Worm (Caenorhabditis elegans) whole organism, mixed stage, embryonic: ENCODE data around the gene nhr-213.
"Not testable (repeated sequence)": the region's sequence is repeated elsewhere in the genome, so short reads cannot be mapped to it uniquely, and the experiment has no call there.

Experiments used
- M03D4.4 ChIP-seq: sonication (generic microtip); optimal IDR thresholded peaks from 2 replicates; lab custom pipeline; 2017; ENCODE audit warnings: mild to moderate bottlenecking, missing genetic modification characterization, missing compliant biosample characterization
- bed-3 ChIP-seq: fragments of 200-800 bp; sonication (Bioruptor generic); optimal IDR thresholded peaks from 3 replicates; lab custom pipeline; 2018; ENCODE audit warnings: mild to moderate bottlenecking, missing genetic modification characterization, moderate library complexity, missing compliant biosample characterization
- blmp-1 ChIP-seq: fragments of 150-350 bp; optimal IDR thresholded peaks from 2 replicates; lab custom pipeline; 2014; ENCODE audit warnings: missing biosample characterization, missing genetic modification characterization
- ceh-39 ChIP-seq: fragments of 150-350 bp; optimal IDR thresholded peaks from 2 replicates; lab custom pipeline; 2014; ENCODE audit warnings: missing biosample characterization, missing genetic modification characterization
- ceh-43 ChIP-seq: fragments of 200-800 bp; sonication (Bioruptor generic); optimal IDR thresholded peaks from 2 replicates; lab custom pipeline; 2018; ENCODE audit warnings: mild to moderate bottlenecking, missing genetic modification characterization, moderate library complexity, missing compliant biosample characterization
- ceh-83 ChIP-seq: fragments of 200-800 bp; sonication (Bioruptor generic); optimal IDR thresholded peaks from 2 replicates; lab custom pipeline; 2018; ENCODE audit warnings: mild to moderate bottlenecking, missing genetic modification characterization, missing compliant biosample characterization
- cnd-1 ChIP-seq: fragments of 200-800 bp; sonication (Bioruptor generic); optimal IDR thresholded peaks from 2 replicates; lab custom pipeline; 2018; ENCODE audit warnings: mild to moderate bottlenecking, missing genetic modification characterization, missing compliant biosample characterization
- drap-1 ChIP-seq: fragments of 200-800 bp; sonication (Bioruptor generic); optimal IDR thresholded peaks from 3 replicates; lab custom pipeline; 2018; ENCODE audit warnings: mild to moderate bottlenecking, missing genetic modification characterization, missing compliant biosample characterization
- elt-1 ChIP-seq: sonication (generic microtip); optimal IDR thresholded peaks from 2 replicates; lab custom pipeline; 2017; ENCODE audit warnings: missing genetic modification characterization, mild to moderate bottlenecking, missing compliant biosample characterization, antibody characterized with exemption, moderate library complexity, borderline replicate concordance; ENCODE audit not compliant: insufficient read depth
- elt-3 ChIP-seq: fragments of 150-350 bp; optimal IDR thresholded peaks from 2 replicates; lab custom pipeline; 2014; ENCODE audit warnings: missing biosample characterization, missing genetic modification characterization
- flh-1 ChIP-seq: fragments of 200-800 bp; sonication (Bioruptor generic); optimal IDR thresholded peaks from 2 replicates; lab custom pipeline; 2018; ENCODE audit warnings: mild to moderate bottlenecking, missing genetic modification characterization, moderate library complexity, missing compliant biosample characterization
- ham-2 ChIP-seq: fragments of 200-800 bp; sonication (Bioruptor generic); optimal IDR thresholded peaks from 2 replicates; lab custom pipeline; 2018; ENCODE audit warnings: mild to moderate bottlenecking, missing genetic modification characterization, missing compliant biosample characterization
- lin-13 ChIP-seq: fragments of 150-350 bp; optimal IDR thresholded peaks from 2 replicates; lab custom pipeline; 2014; ENCODE audit warnings: missing biosample characterization, missing genetic modification characterization
- lin-32 ChIP-seq: fragments of 200-800 bp; sonication (Bioruptor generic); optimal IDR thresholded peaks from 2 replicates; lab custom pipeline; 2018; ENCODE audit warnings: mild to moderate bottlenecking, missing genetic modification characterization, missing compliant biosample characterization
- lsy-2 ChIP-seq: fragments of 150-350 bp; optimal IDR thresholded peaks from 2 replicates; lab custom pipeline; 2014; ENCODE audit warnings: missing biosample characterization, missing genetic modification characterization
- mab-5 ChIP-seq: fragments of 150-350 bp; optimal IDR thresholded peaks from 2 replicates; lab custom pipeline; 2014; ENCODE audit warnings: missing biosample characterization, missing genetic modification characterization
- mep-1 ChIP-seq: fragments of 150-350 bp; optimal IDR thresholded peaks from 2 replicates; lab custom pipeline; 2017; ENCODE audit warnings: missing biosample characterization, missing genetic modification reagents, missing genetic modification characterization, inconsistent platforms
- mls-2 ChIP-seq: sonication (generic microtip); optimal IDR thresholded peaks from 2 replicates; lab custom pipeline; 2016; ENCODE audit warnings: mild to moderate bottlenecking, missing genetic modification characterization, moderate library complexity, missing compliant biosample characterization
- nhr-12 ChIP-seq: fragments of 150-350 bp; optimal IDR thresholded peaks from 2 replicates; lab custom pipeline; 2014; ENCODE audit warnings: missing biosample characterization, missing genetic modification characterization
- nhr-237 ChIP-seq: fragments of 150-350 bp; optimal IDR thresholded peaks from 2 replicates; lab custom pipeline; 2014; ENCODE audit warnings: missing biosample characterization, missing genetic modification characterization
- nhr-28 ChIP-seq: fragments of 150-350 bp; optimal IDR thresholded peaks from 2 replicates; lab custom pipeline; 2014; ENCODE audit warnings: missing biosample characterization, missing genetic modification characterization
- nhr-76 ChIP-seq: sonication (generic microtip); optimal IDR thresholded peaks from 2 replicates; lab custom pipeline; 2017; ENCODE audit warnings: missing biosample characterization, missing genetic modification characterization
- pha-4 ChIP-seq: fragments of 150-350 bp; optimal IDR thresholded peaks from 2 replicates; lab custom pipeline; 2018; ENCODE audit warnings: missing biosample characterization, missing genetic modification reagents, missing genetic modification characterization
- sem-2 ChIP-seq: fragments of 200-800 bp; sonication (Bioruptor generic); optimal IDR thresholded peaks from 2 replicates; lab custom pipeline; 2018; ENCODE audit warnings: mild to moderate bottlenecking, missing genetic modification characterization, missing compliant biosample characterization
- sptf-1 ChIP-seq: sonication (generic microtip); optimal IDR thresholded peaks from 2 replicates; lab custom pipeline; 2017; ENCODE audit warnings: mild to moderate bottlenecking, missing genetic modification characterization, moderate library complexity, missing compliant biosample characterization
- tbx-8 ChIP-seq: fragments of 200-800 bp; sonication (Bioruptor generic); optimal IDR thresholded peaks from 2 replicates; lab custom pipeline; 2018; ENCODE audit warnings: mild to moderate bottlenecking, missing genetic modification characterization, moderate library complexity, missing compliant biosample characterization
- unc-120 ChIP-seq: sonication (generic microtip); optimal IDR thresholded peaks from 2 replicates; lab custom pipeline; 2017; ENCODE audit warnings: missing genetic modification characterization, missing compliant biosample characterization; ENCODE audit not compliant: poor library complexity, severe bottlenecking
- unc-39 ChIP-seq: fragments of 150-350 bp; optimal IDR thresholded peaks from 2 replicates; lab custom pipeline; 2014; ENCODE audit warnings: missing biosample characterization, missing genetic modification characterization
- unc-62 ChIP-seq: fragments of 150-350 bp; optimal IDR thresholded peaks from 2 replicates; lab custom pipeline; 2014; ENCODE audit warnings: missing biosample characterization, missing genetic modification reagents, missing genetic modification characterization
- zip-8 ChIP-seq: fragments of 150-350 bp; optimal IDR thresholded peaks from 2 replicates; lab custom pipeline; 2014; ENCODE audit warnings: missing biosample characterization, missing genetic modification characterization
- ztf-11 ChIP-seq: fragments of 150-350 bp; optimal IDR thresholded peaks from 2 replicates; lab custom pipeline; 2014; ENCODE audit warnings: missing biosample characterization, missing genetic modification characterization

The nhr-213 gene

ce11 chrV:15929882-15930281, 33.3 kb upstream of the nhr-213 start, which contains the start of gene srbc-77:
Gene srbc-77, plus strand, starts transcription at chrV:15930182.
- not testable (repeated sequence) for TF ChIP-seq mep-1 (tag; lab: Kevin White, UChicago); zip-8 (tag; lab: Kevin White, UChicago); elt-1
- TF ChIP-seq, all 35 proteins: peak for 0; not testable (repeated sequence) for 35

- no peak for TF ChIP-seq bed-3 (GFP tag; lab: Kevin White, UChicago)
- no peak for TF ChIP-seq lin-32
Observed at ce11 chrV:15928325-15928724, 31.8 kb upstream of the nhr-213 start, which contains the start of gene pzf-1. Gene pzf-1, minus strand, starts transcription at chrV:15928425.

- TF ChIP-seq mls-2 (tag; lab: Kevin White, UChicago), result no peak
- TF ChIP-seq mab-5 (tag; lab: Kevin White, UChicago), result no peak
- no peak for TF ChIP-seq unc-62 (GFP tag; lab: Kevin White, UChicago)
- TF ChIP-seq sem-2, result no peak
- TF ChIP-seq elt-3, result no peak
- no peak for TF ChIP-seq ztf-11 (tag; lab: Kevin White, UChicago)
- no peak for TF ChIP-seq ceh-83 (GFP tag; lab: Kevin White, UChicago)
- TF ChIP-seq lsy-2 (tag; lab: Kevin White, UChicago), result no peak
- TF ChIP-seq mep-1 (tag; lab: Kevin White, UChicago), result no peak
- no peak for TF ChIP-seq unc-120
- TF ChIP-seq lin-13 (tag; lab: Kevin White, UChicago), result no peak
- TF ChIP-seq flh-1 (GFP tag; lab: Kevin White, UChicago), result no peak
- no peak for TF ChIP-seq drap-1 (GFP tag; lab: Kevin White, UChicago)
- no peak for TF ChIP-seq unc-39 (tag; lab: Kevin White, UChicago)
- TF ChIP-seq nhr-28, result no peak
- no peak for TF ChIP-seq nhr-237 (tag; lab: Kevin White, UChicago)
Observed at ce11 chrV:15924307-15924706, 27.7 kb upstream of the nhr-213 start, which contains the start of gene nhr-108. Gene nhr-108, minus strand, starts transcription at chrV:15924472.

- TF ChIP-seq nhr-12 (tag; lab: Kevin White, UChicago), result no peak
- TF ChIP-seq nhr-76 (tag; lab: Kevin White, UChicago), result no peak
- no peak for TF ChIP-seq mab-5 (tag; lab: Kevin White, UChicago)
- no peak for TF ChIP-seq unc-39 (tag; lab: Kevin White, UChicago)
- no peak for TF ChIP-seq flh-1 (GFP tag; lab: Kevin White, UChicago)
- TF ChIP-seq ham-2, result no peak
- no peak for TF ChIP-seq cnd-1
- TF ChIP-seq mls-2 (tag; lab: Kevin White, UChicago), result no peak
- TF ChIP-seq unc-120, result no peak
- TF ChIP-seq ceh-83 (GFP tag; lab: Kevin White, UChicago), result no peak
- no peak for TF ChIP-seq ceh-43 (GFP tag; lab: Kevin White, UChicago)
- TF ChIP-seq pha-4 (tag; lab: Kevin White, UChicago), result no peak
- TF ChIP-seq drap-1 (GFP tag; lab: Kevin White, UChicago), result no peak
- no peak for TF ChIP-seq nhr-28
- TF ChIP-seq, all 35 proteins: peak for 0
Observed at ce11 chrV:15922979-15923378, 26.4 kb upstream of the nhr-213 start, which contains the start of gene F35E8.13. Gene F35E8.13, plus strand, starts transcription at chrV:15923279.

ce11 chrV:15921102-15921501, 24.5 kb upstream of the nhr-213 start, which contains the start of gene cdr-1:
Gene cdr-1, plus strand, starts transcription at chrV:15921309.
- TF ChIP-seq sptf-1 (tag; lab: Kevin White, UChicago) (no peak), cnd-1 (no peak), bed-3 (GFP tag; lab: Kevin White, UChicago) (no peak), nhr-12 (tag; lab: Kevin White, UChicago) (no peak), flh-1 (GFP tag; lab: Kevin White, UChicago) (no peak), blmp-1 (tag; lab: Kevin White, UChicago) (no peak), mls-2 (tag; lab: Kevin White, UChicago) (no peak), mab-5 (tag; lab: Kevin White, UChicago) (no peak), nhr-76 (tag; lab: Kevin White, UChicago) (no peak), elt-3 (no peak), sem-2 (no peak), tbx-8 (GFP tag; lab: Kevin White, UChicago) (no peak), ceh-39 (no peak), mep-1 (tag; lab: Kevin White, UChicago) (no peak), M03D4.4 (tag; lab: Kevin White, UChicago) (no peak), unc-120 (no peak)
